Worm (Caenorhabditis elegans) whole organism, midembryonic: ENCODE measurements around the gene E02C12.11.

Experiments used
- T22C8.4 ChIP-seq: fragments of 200-800 bp; sonication (Bioruptor generic); IDR thresholded peaks from 2 replicates; pipeline ENCODE4 v1.3.6; 2022; ENCODE audit warnings: missing genetic modification characterization, missing compliant biosample characterization
- flt-1 ChIP-seq: fragments of 200-800 bp; sonication (Bioruptor generic); IDR thresholded peaks from 2 replicates; pipeline ENCODE4 v1.3.6; 2022; ENCODE audit warnings: missing genetic modification characterization, missing compliant biosample characterization
- tab-1 ChIP-seq: fragments of 200-800 bp; sonication (Bioruptor generic); IDR thresholded peaks from 2 replicates; pipeline ENCODE4 v1.3.6; 2022; ENCODE audit warnings: missing genetic modification characterization, missing compliant biosample characterization
- ztf-29 ChIP-seq: fragments of 200-800 bp; sonication (Bioruptor generic); IDR thresholded peaks from 2 replicates; pipeline ENCODE4 v1.3.6; 2022; ENCODE audit warnings: missing genetic modification reagents, missing genetic modification characterization, missing compliant biosample characterization

- TF ChIP-seq flt-1 (GFP tag; lab: Robert Waterston, UW), result peak; percentile 90
- TF ChIP-seq tab-1, result no peak; the same call in 1 of the 2 replicates
- TF ChIP-seq T22C8.4 (GFP tag; lab: Robert Waterston, UW), result 0 out of 2 replicates have a peak, but pooled peaks have one; percentile 15
- peak; percentile 77 for TF ChIP-seq ztf-29 (GFP tag; lab: Robert Waterston, UW)
Observed at ce11 chrV:9343629-9344624, 35.8 kb downstream of the E02C12.11 start, which contains the start of gene tos-1.
